Worm (Caenorhabditis elegans): ENCODE data around the gene srd-38.

DNA sequence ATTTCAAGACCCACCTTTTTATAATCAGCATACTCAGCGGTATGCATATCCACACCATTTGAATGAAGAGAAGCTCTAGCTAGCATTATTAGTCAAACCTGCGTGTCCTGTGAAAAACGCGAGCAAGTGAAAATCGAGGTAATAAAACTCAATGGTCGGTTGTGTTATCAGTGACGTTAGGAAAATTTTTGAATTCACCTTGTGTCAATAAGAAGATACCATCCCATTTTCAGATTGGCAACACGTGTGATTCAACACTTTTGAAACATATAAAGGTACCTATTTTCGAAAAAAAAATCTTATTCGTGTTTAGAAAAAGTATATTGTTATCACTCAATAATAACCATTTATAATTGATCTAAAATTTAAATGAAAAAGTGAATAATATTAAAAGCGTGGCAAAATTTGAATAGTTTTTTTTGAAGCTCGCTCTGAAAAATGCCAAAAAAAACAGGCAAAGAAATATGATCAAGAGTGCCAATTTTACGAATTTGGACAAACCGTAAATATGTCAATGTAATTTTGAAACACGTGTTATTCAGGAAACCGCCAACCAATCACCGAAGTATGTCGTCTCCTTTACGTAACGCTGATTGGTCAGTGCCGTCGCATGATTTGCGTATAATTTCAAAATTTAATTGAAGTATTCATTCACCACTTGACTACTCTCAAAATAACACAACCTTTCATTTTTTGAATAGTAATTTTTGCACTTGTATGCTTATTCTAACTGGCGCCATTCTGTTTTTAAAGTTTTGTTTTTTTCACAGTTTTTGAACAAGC lies 20.2 kb downstream of the srd-38 start, which contains the start of gene F46G10.1:
- TF ChIP-seq ceh-13 (GFP tag; optimal IDR thresholded peaks at IDR 0.05) (no peak), aly-1 (tag; optimal IDR thresholded peaks at IDR 0.05) (no peak), ama-1 (optimal IDR thresholded peaks at IDR 0.05) (no peak), flt-1 (GFP tag; IDR thresholded peaks at IDR 0.05) (no peak), hmbx-1 (tag; optimal IDR thresholded peaks at IDR 0.05) (no peak), sea-1 (GFP tag; conservative IDR thresholded peaks at IDR 0.05) (no peak), hnd-1 (tag; optimal IDR thresholded peaks at IDR 0.05) (no peak), ceh-36 (tag; optimal IDR thresholded peaks at IDR 0.05) (no peak), hmg-4 (GFP tag; optimal IDR thresholded peaks at IDR 0.05) (no peak), pes-1 (GFP tag; IDR thresholded peaks at IDR 0.05) (no peak), tbx-37 (GFP tag; conservative IDR thresholded peaks at IDR 0.05) (no peak), B0310.2 (tag; optimal IDR thresholded peaks at IDR 0.05) (no peak), tbx-11 (GFP tag; IDR thresholded peaks at IDR 0.05) (no peak), tra-4 (tag; optimal IDR thresholded peaks at IDR 0.05) (no peak)

All from whole organism, early embryonic.